Fruit fly (Drosophila melanogaster) whole organism, embryonic: ENCODE measurements around the gene Acp63F.

ENCODE experiments used
- ATbp ChIP-seq: fragments of 200-800 bp; sonication (Bioruptor generic); optimal IDR thresholded peaks from 2 replicates; lab custom pipeline; 2017; ENCODE audit warnings: missing biosample characterization, mild to moderate bottlenecking, missing genetic modification characterization, missing genetic modification reagents
- Asciz ChIP-seq: fragments of 200-800 bp; sonication (Bioruptor generic); optimal IDR thresholded peaks from 2 replicates; lab custom pipeline; 2017; ENCODE audit warnings: missing biosample characterization, mild to moderate bottlenecking, missing genetic modification characterization, missing genetic modification reagents
- Bdp1 ChIP-seq: fragments of 200-800 bp; sonication (Bioruptor generic); optimal IDR thresholded peaks from 3 replicates; lab custom pipeline; 2016; ENCODE audit warnings: missing biosample characterization, missing genetic modification characterization
- CG10366 ChIP-seq: fragments of 200-800 bp; sonication (Bioruptor generic); IDR thresholded peaks from 2 replicates; pipeline ENCODE4 v1.3.6; 2022; ENCODE audit warnings: missing biosample characterization, missing genetic modification characterization
- CG13624 ChIP-seq: fragments of 200-800 bp; sonication (Bioruptor generic); optimal IDR thresholded peaks from 2 replicates; lab custom pipeline; 2016; ENCODE audit warnings: missing biosample characterization, missing genetic modification characterization
- CG13894 ChIP-seq: fragments of 200-800 bp; sonication (Bioruptor generic); optimal IDR thresholded peaks from 3 replicates; lab custom pipeline; 2018; ENCODE audit warnings: missing biosample characterization, mild to moderate bottlenecking, missing genetic modification characterization, moderate library complexity
- CG1647 ChIP-seq: fragments of 200-800 bp; sonication (Bioruptor generic); optimal IDR thresholded peaks from 3 replicates; lab custom pipeline; 2016; ENCODE audit warnings: missing biosample characterization, missing genetic modification characterization
- CG16813 ChIP-seq: fragments of 200-800 bp; sonication (Bioruptor generic); IDR thresholded peaks from 3 replicates; pipeline ENCODE4 v1.3.6; 2022; ENCODE audit warnings: missing biosample characterization, missing genetic modification characterization; ENCODE audit not compliant: partially characterized antibody
- CG17361 ChIP-seq: fragments of 200-800 bp; sonication (Bioruptor generic); IDR thresholded peaks from 3 replicates; pipeline ENCODE4 v1.3.6; 2022; ENCODE audit warnings: missing biosample characterization, missing genetic modification characterization
- CG17385 ChIP-seq: fragments of 200-800 bp; sonication (Bioruptor generic); optimal IDR thresholded peaks from 3 replicates; lab custom pipeline; 2018; ENCODE audit warnings: missing biosample characterization, mild to moderate bottlenecking, missing genetic modification characterization
- CG17829 ChIP-seq: fragments of 200-800 bp; optimal IDR thresholded peaks from 2 replicates; lab custom pipeline; 2019; ENCODE audit warnings: missing biosample characterization, mild to moderate bottlenecking, missing genetic modification characterization, moderate library complexity
- CG1792 ChIP-seq: fragments of 200-800 bp; sonication (Bioruptor generic); optimal IDR thresholded peaks from 2 replicates; lab custom pipeline; 2016; ENCODE audit warnings: missing biosample characterization, missing genetic modification characterization
- CG30403 ChIP-seq: fragments of 200-800 bp; sonication (Bioruptor generic); optimal IDR thresholded peaks from 3 replicates; lab custom pipeline; 2016; ENCODE audit warnings: missing biosample characterization, missing genetic modification characterization
- CG3847 ChIP-seq: fragments of 200-800 bp; sonication (Bioruptor generic); IDR thresholded peaks from 2 replicates; pipeline ENCODE4 v1.3.6; 2022; ENCODE audit warnings: missing biosample characterization, missing genetic modification characterization
- CG6254 ChIP-seq: fragments of 200-800 bp; sonication (Bioruptor generic); optimal IDR thresholded peaks from 3 replicates; lab custom pipeline; 2017; ENCODE audit warnings: mild to moderate bottlenecking, missing biosample characterization, missing genetic modification reagents, missing genetic modification characterization
- CG6654 ChIP-seq: fragments of 200-800 bp; sonication (Bioruptor generic); optimal IDR thresholded peaks from 2 replicates; lab custom pipeline; 2017; ENCODE audit warnings: missing biosample characterization, mild to moderate bottlenecking, missing genetic modification characterization
- CG8924 ChIP-seq: fragments of 200-800 bp; optimal IDR thresholded peaks from 3 replicates; lab custom pipeline; 2019; ENCODE audit warnings: missing biosample characterization, mild to moderate bottlenecking, missing genetic modification characterization, moderate library complexity
- Dip3 ChIP-seq: fragments of 200-800 bp; sonication (Bioruptor generic); optimal IDR thresholded peaks from 3 replicates; lab custom pipeline; 2016; ENCODE audit warnings: missing biosample characterization, missing genetic modification characterization
- Dref ChIP-seq: fragments of 200-800 bp; sonication (Bioruptor generic); IDR thresholded peaks from 2 replicates; pipeline ENCODE4 v1.3.6; 2022; ENCODE audit warnings: missing biosample characterization, missing genetic modification characterization
- Eip74EF ChIP-seq, 2 experiments: fragments of 200-800 bp in 1 of 2; fragments of >200 bp in 1 of 2; sonication (Bioruptor generic) in 1 of 2; optimal IDR thresholded peaks; 2 replicates each; lab custom pipeline; 2017 to 2019; ENCODE audit warnings: missing biosample characterization in 2 of 2, missing genetic modification characterization in 2 of 2, mild to moderate bottlenecking in 1 of 2, moderate library complexity in 1 of 2
- Gug ChIP-seq: fragments of 200-800 bp; sonication (Bioruptor generic); IDR thresholded peaks from 4 replicates; pipeline ENCODE4 v1.3.6; 2022; ENCODE audit warnings: missing biosample characterization, missing genetic modification characterization
- Hey ChIP-seq: fragments of 200-800 bp; sonication (Bioruptor generic); optimal IDR thresholded peaks from 3 replicates; lab custom pipeline; 2018; ENCODE audit warnings: missing biosample characterization, mild to moderate bottlenecking, missing genetic modification characterization
- Lim3 ChIP-seq: fragments of 200-800 bp; sonication (Bioruptor generic); IDR thresholded peaks from 2 replicates; pipeline ENCODE4 v1.3.6; 2022; ENCODE audit warnings: missing biosample characterization, missing genetic modification characterization
- Mrtf ChIP-seq: fragments of 200-800 bp; sonication (Bioruptor generic); IDR thresholded peaks from 3 replicates; pipeline ENCODE4 v1.3.6; 2022; ENCODE audit warnings: missing biosample characterization, missing genetic modification characterization
- NC2β ChIP-seq: fragments of 200-800 bp; sonication (Bioruptor generic); optimal IDR thresholded peaks from 2 replicates; lab custom pipeline; 2016; ENCODE audit warnings: missing biosample characterization, missing genetic modification characterization
- NFAT ChIP-seq: fragments of 200-800 bp; sonication (Bioruptor generic); IDR thresholded peaks from 2 replicates; pipeline ENCODE4 v1.3.6; 2022; ENCODE audit warnings: missing biosample characterization, missing genetic modification characterization
- Rfx ChIP-seq: fragments of 200-800 bp; sonication (Bioruptor generic); IDR thresholded peaks from 2 replicates; pipeline ENCODE4 v1.3.6; 2022; ENCODE audit warnings: missing biosample characterization, missing genetic modification characterization
- Xbp1 ChIP-seq: fragments of 200-800 bp; sonication (Bioruptor generic); optimal IDR thresholded peaks from 3 replicates; lab custom pipeline; 2016; ENCODE audit warnings: missing biosample characterization, mild to moderate bottlenecking, missing genetic modification characterization
- br ChIP-seq: fragments of >200 bp; optimal IDR thresholded peaks from 2 replicates; lab custom pipeline; 2017
- cg ChIP-seq: fragments of 200-800 bp; sonication (Bioruptor generic); optimal IDR thresholded peaks from 3 replicates; lab custom pipeline; 2019; ENCODE audit warnings: missing biosample characterization, mild to moderate bottlenecking, missing genetic modification characterization, moderate library complexity
- crol ChIP-seq: fragments of 200-800 bp; sonication (Bioruptor generic); IDR thresholded peaks from 2 replicates; pipeline ENCODE4 v1.3.6; 2022; ENCODE audit warnings: missing biosample characterization, missing genetic modification characterization
- dmrt99B ChIP-seq: fragments of 200-800 bp; sonication (Bioruptor generic); optimal IDR thresholded peaks from 2 replicates; lab custom pipeline; 2018; ENCODE audit warnings: missing biosample characterization, mild to moderate bottlenecking, missing genetic modification characterization, moderate library complexity
- en ChIP-seq: fragments of 200-800 bp; sonication (Bioruptor generic); optimal IDR thresholded peaks from 2 replicates; lab custom pipeline; 2016; ENCODE audit warnings: missing biosample characterization, missing genetic modification characterization
- gem ChIP-seq: fragments of 200-800 bp; sonication (Bioruptor generic); optimal IDR thresholded peaks from 2 replicates; lab custom pipeline; 2019; ENCODE audit warnings: missing biosample characterization, mild to moderate bottlenecking, missing genetic modification characterization, moderate library complexity
- gt ChIP-seq: fragments of 200-800 bp; sonication (Bioruptor generic); IDR thresholded peaks from 2 replicates; pipeline ENCODE4 v1.3.6; 2022; ENCODE audit warnings: missing biosample characterization, missing genetic modification characterization
- lab ChIP-seq: fragments of 200-800 bp; sonication (Bioruptor generic); optimal IDR thresholded peaks from 3 replicates; lab custom pipeline; 2017; ENCODE audit warnings: missing biosample characterization, missing genetic modification characterization, mild to moderate bottlenecking, moderate library complexity, missing genetic modification reagents
- lilli ChIP-seq: fragments of 200-800 bp; sonication (Bioruptor generic); optimal IDR thresholded peaks from 3 replicates; lab custom pipeline; 2016; ENCODE audit warnings: missing biosample characterization, missing genetic modification characterization
- lola ChIP-seq, 3 experiments: fragments of >200 bp in 2 of 3; fragments of 200-800 bp in 1 of 3; sonication (Bioruptor generic) in 1 of 3; optimal IDR thresholded peaks; 2 replicates each; lab custom pipeline; 2017 to 2019; ENCODE audit warnings: missing biosample characterization in 3 of 3, missing genetic modification characterization in 3 of 3, mild to moderate bottlenecking in 1 of 3, moderate library complexity in 1 of 3
- mirr ChIP-seq: fragments of 200-800 bp; sonication (Bioruptor generic); optimal IDR thresholded peaks from 3 replicates; lab custom pipeline; 2018; ENCODE audit warnings: missing biosample characterization, mild to moderate bottlenecking, missing genetic modification characterization
- otp ChIP-seq: fragments of 200-800 bp; sonication (Bioruptor generic); IDR thresholded peaks from 3 replicates; pipeline ENCODE4, ENCODE4 v1.3.6; 2022; ENCODE audit warnings: missing biosample characterization, missing genetic modification characterization
- p53 ChIP-seq: fragments of 200-800 bp; sonication (Bioruptor generic); optimal IDR thresholded peaks from 2 replicates; lab custom pipeline; 2016; ENCODE audit warnings: missing biosample characterization, missing genetic modification characterization
- pan ChIP-seq, 4 experiments: fragments of >200 bp in 3 of 4; fragments of 200-800 bp in 1 of 4; sonication (Bioruptor generic) in 1 of 4; optimal IDR thresholded peaks in 3 of 4; IDR thresholded peaks in 1 of 4; 2 replicates each; pipeline versions ENCODE4 v1.3.6 to Lab custom; 2017 to 2022; ENCODE audit warnings: missing biosample characterization in 2 of 4, missing genetic modification characterization in 2 of 4, mixed read lengths in 1 of 4
- pb ChIP-seq: fragments of 200-800 bp; sonication (Bioruptor generic); optimal IDR thresholded peaks from 3 replicates; lab custom pipeline; 2016; ENCODE audit warnings: missing biosample characterization, missing genetic modification characterization
- phol ChIP-seq: fragments of 200-800 bp; sonication (Bioruptor generic); optimal IDR thresholded peaks from 3 replicates; lab custom pipeline; 2018; ENCODE audit warnings: missing biosample characterization, mild to moderate bottlenecking, missing genetic modification characterization, moderate library complexity
- psq ChIP-seq: fragments of 200-800 bp; sonication (Bioruptor generic); optimal IDR thresholded peaks from 2 replicates; lab custom pipeline; 2017; ENCODE audit warnings: missing biosample characterization, missing genetic modification characterization
- pum ChIP-seq: fragments of 200-800 bp; sonication (Bioruptor generic); optimal IDR thresholded peaks from 2 replicates; lab custom pipeline; 2016; ENCODE audit warnings: missing biosample characterization, missing genetic modification characterization
- row ChIP-seq: fragments of 200-800 bp; sonication (Bioruptor generic); IDR thresholded peaks from 3 replicates; pipeline ENCODE4 v1.3.6; 2022; ENCODE audit warnings: missing biosample characterization, missing genetic modification characterization
- sens-2 ChIP-seq: fragments of 200-800 bp; sonication (Bioruptor generic); IDR thresholded peaks from 2 replicates; pipeline ENCODE4 v1.3.6; 2022; ENCODE audit warnings: missing biosample characterization, missing genetic modification characterization
- sisA ChIP-seq: fragments of 200-800 bp; sonication (Bioruptor generic); IDR thresholded peaks from 2 replicates; pipeline ENCODE4 v1.3.6; 2022; ENCODE audit warnings: missing biosample characterization, missing genetic modification characterization
- unpg ChIP-seq: fragments of 200-800 bp; sonication (Bioruptor generic); optimal IDR thresholded peaks from 3 replicates; lab custom pipeline; 2018; ENCODE audit warnings: missing biosample characterization, mild to moderate bottlenecking, missing genetic modification characterization, moderate library complexity

Gene Acp63F

dm6 chr3L:3851847-3852246 is 35.7 kb upstream of the Acp63F start (continued):
- TF ChIP-seq Hey (tag; lab: Kevin White, UChicago) (no peak), dmrt99B (tag; lab: Kevin White, UChicago) (peak; percentile 44), Bdp1 (GFP tag; lab: Kevin White, UChicago) (peak; percentile 10), Mrtf (GFP tag; lab: Robert Waterston, UW) (no peak), CG3847 (GFP tag; lab: Robert Waterston, UW) (no peak), Lim3 (GFP tag; lab: Robert Waterston, UW) (no peak), phol (tag; lab: Kevin White, UChicago) (peak; percentile 52), CG1647 (GFP tag; lab: Kevin White, UChicago) (peak; percentile 2), CG16813 (GFP tag; lab: Robert Waterston, UW) (no peak), CG6654 (GFP tag; lab: Kevin White, UChicago) (peak; percentile 0), pan (optimal IDR thresholded peaks at IDR 0.05; lab: Kevin White, UChicago) (no peak), pan (GFP tag; optimal IDR thresholded peaks at IDR 0.05 in 1 of 2, IDR thresholded peaks at IDR 0.05 in 1 of 2) (peak in 1 of 2 experiments; percentile 40), Dip3 (GFP tag; lab: Kevin White, UChicago) (no peak), Eip74EF (GFP tag; optimal IDR thresholded peaks at IDR 0.05; lab: Kevin White, UChicago) (no peak), ATbp (peak; percentile 18), Gug (GFP tag; lab: Robert Waterston, UW) (0 out of 4 replicates have a peak, but pooled peaks have one; percentile 11), CG6254 (GFP tag; lab: Kevin White, UChicago) (peak; percentile 42), CG17385 (GFP tag; lab: Kevin White, UChicago) (peak; percentile 9), row (GFP tag; lab: Robert Waterston, UW) (peak; percentile 46; the same call in 2 of the 3 replicates), psq (no peak), CG10366 (GFP tag; lab: Robert Waterston, UW) (peak; percentile 30; the same call in 1 of the 2 replicates), CG13894 (peak; percentile 50), unpg (peak; percentile 51), pb (GFP tag; lab: Kevin White, UChicago) (no peak), Dref (GFP tag; lab: Robert Waterston, UW) (no peak), gem (peak; percentile 68), lab (GFP tag; lab: Kevin White, UChicago) (peak; percentile 24), CG1792 (GFP tag; lab: Kevin White, UChicago) (peak; percentile 7), p53 (GFP tag; lab: Kevin White, UChicago) (peak; percentile 20), CG17829 (peak; percentile 44), NC2β (peak; percentile 13), crol (GFP tag; lab: Robert Waterston, UW) (no peak), en (GFP tag; lab: Kevin White, UChicago) (peak; percentile 20), sens-2 (no peak), lilli (peak; percentile 37), CG17361 (GFP tag; lab: Robert Waterston, UW) (peak; percentile 48; the same call in 1 of the 3 replicates), NFAT (GFP tag; lab: Robert Waterston, UW) (no peak), CG13624 (GFP tag; lab: Kevin White, UChicago) (no peak), Asciz (GFP tag; lab: Kevin White, UChicago) (no peak), cg (GFP tag; lab: Kevin White, UChicago) (no peak), pum (GFP tag; lab: Kevin White, UChicago) (peak; percentile 2), mirr (GFP tag; lab: Kevin White, UChicago) (no peak), CG8924 (tag; lab: Kevin White, UChicago) (peak; percentile 26), Rfx (peak; percentile 37; the same call in 1 of the 2 replicates), CG30403 (GFP tag; lab: Kevin White, UChicago) (peak; percentile 26), lola (GFP tag; optimal IDR thresholded peaks at IDR 0.05; lab: Kevin White, UChicago) (peak in 1 of 3 experiments; percentile 59), sisA (peak; percentile 45; the same call in 1 of the 2 replicates), otp (GFP tag; lab: Robert Waterston, UW) (no peak), gt (GFP tag; lab: Robert Waterston, UW) (no peak), br (lab: Kevin White, UChicago) (no peak), Xbp1 (peak; percentile 45)
